Fruit fly (Drosophila melanogaster): ENCODE results near the gene Smg6.

Gene Smg6

DNA sequence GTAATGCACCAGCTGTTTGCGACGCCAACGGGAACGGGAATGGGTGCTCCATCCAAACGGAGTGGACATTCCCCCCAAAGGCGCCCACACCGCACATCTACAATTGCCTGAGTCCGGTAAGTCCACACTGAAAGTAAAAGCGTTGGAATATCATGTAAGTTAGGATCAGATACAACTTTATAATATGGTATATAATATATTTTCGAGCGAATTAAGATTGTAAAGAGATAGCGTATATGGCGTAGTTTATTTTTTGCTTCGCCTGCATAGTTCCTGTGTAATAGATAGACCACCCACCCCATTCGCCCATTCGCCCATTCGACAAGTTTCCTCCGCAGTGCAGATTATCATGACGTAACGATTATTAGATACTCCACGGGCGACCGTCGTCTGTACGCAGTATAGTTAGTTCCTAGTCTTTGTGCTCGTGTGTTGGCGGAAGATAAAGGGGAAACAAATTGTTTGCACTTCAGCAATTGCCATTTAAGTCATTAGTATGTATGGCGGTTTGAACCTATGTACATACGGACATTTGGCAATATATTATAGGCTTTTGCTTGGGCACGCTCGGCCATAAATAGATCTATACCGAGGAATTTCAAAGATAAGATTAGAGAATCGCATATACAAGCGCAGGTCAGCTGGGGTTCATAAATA is 18.3 kb upstream of the Smg6 start:
- TF ChIP-seq Chrac-16 (GFP tag; optimal IDR thresholded peaks at IDR 0.05): no peak
- peak in 1 of 2 experiments; percentile 7 for TF ChIP-seq Hr51 (GFP tag; optimal IDR thresholded peaks at IDR 0.05)
- peak; percentile 25; the same call in 1 of the 2 replicates for TF ChIP-seq Adf1 (GFP tag; IDR thresholded peaks at IDR 0.05)
- TF ChIP-seq E2f2 (GFP tag; IDR thresholded peaks at IDR 0.05): no peak
- no peak for TF ChIP-seq Mes4 (GFP tag; optimal IDR thresholded peaks at IDR 0.05)
- TF ChIP-seq mirr (GFP tag; optimal IDR thresholded peaks at IDR 0.05): peak; percentile 62
- no peak for TF ChIP-seq nom (GFP tag; optimal IDR thresholded peaks at IDR 0.05)
- TF ChIP-seq CG13123 (GFP tag; optimal IDR thresholded peaks at IDR 0.05): no peak
- no peak for TF ChIP-seq CG6689 (GFP tag; IDR thresholded peaks at IDR 0.05)
- TF ChIP-seq CG18764 (GFP tag; optimal IDR thresholded peaks at IDR 0.05): no peak
- no peak for TF ChIP-seq CG3838 (GFP tag; optimal IDR thresholded peaks at IDR 0.05)
- TF ChIP-seq Asciz (GFP tag; optimal IDR thresholded peaks at IDR 0.05): no peak
- no peak for TF ChIP-seq en (GFP tag; optimal IDR thresholded peaks at IDR 0.05)
- no peak for TF ChIP-seq CG17186 (GFP tag; optimal IDR thresholded peaks at IDR 0.05)
- no peak for TF ChIP-seq CG11504 (tag; optimal IDR thresholded peaks at IDR 0.05)
- no peak for TF ChIP-seq ind (GFP tag; optimal IDR thresholded peaks at IDR 0.05)
- TF ChIP-seq gsb (GFP tag; IDR thresholded peaks at IDR 0.05): no peak
- TF ChIP-seq CG7987 (GFP tag; optimal IDR thresholded peaks at IDR 0.05): no peak
- no peak for TF ChIP-seq Hr78 (GFP tag; optimal IDR thresholded peaks at IDR 0.05)
- TF ChIP-seq grau (tag; optimal IDR thresholded peaks at IDR 0.05): no peak
- no peak for TF ChIP-seq CG1647 (GFP tag; optimal IDR thresholded peaks at IDR 0.05)
- TF ChIP-seq ATbp (GFP tag; optimal IDR thresholded peaks at IDR 0.05): no peak
- TF ChIP-seq Doc2 (GFP tag; IDR thresholded peaks at IDR 0.05): no peak
- TF ChIP-seq CG32767 (GFP tag; IDR thresholded peaks at IDR 0.05): no peak
- TF ChIP-seq Dbx (GFP tag; IDR thresholded peaks at IDR 0.05): no peak
- TF ChIP-seq CG4730 (GFP tag; IDR thresholded peaks at IDR 0.05): no peak
- peak; percentile 77 for TF ChIP-seq exex (tag; optimal IDR thresholded peaks at IDR 0.05)
- TF ChIP-seq CG2889 (GFP tag; IDR thresholded peaks at IDR 0.05): no peak
- TF ChIP-seq bigmax (GFP tag; optimal IDR thresholded peaks at IDR 0.05): no peak
- no peak for TF ChIP-seq Lhr (GFP tag; optimal IDR thresholded peaks at IDR 0.05)
- TF ChIP-seq Rx (GFP tag; IDR thresholded peaks at IDR 0.05): no peak
- no peak; the same call in 2 of the 3 replicates for TF ChIP-seq ci (GFP tag; IDR thresholded peaks at IDR 0.05)
- no peak for TF ChIP-seq aop (GFP tag; IDR thresholded peaks at IDR 0.05)
- no peak for TF ChIP-seq CG12299 (tag; optimal IDR thresholded peaks at IDR 0.05)
- no peak for TF ChIP-seq vvl (GFP tag; IDR thresholded peaks at IDR 0.05)
- TF ChIP-seq sob (GFP tag; IDR thresholded peaks at IDR 0.05): no peak
- TF ChIP-seq BtbVII (GFP tag; optimal IDR thresholded peaks at IDR 0.05): no peak
- no peak for TF ChIP-seq CG15479 (GFP tag; optimal IDR thresholded peaks at IDR 0.05)
- no peak for TF ChIP-seq gcm (GFP tag; optimal IDR thresholded peaks at IDR 0.05)
- peak; percentile 16 for TF ChIP-seq PHDP (tag; optimal IDR thresholded peaks at IDR 0.05)
- no peak for TF ChIP-seq CG5245 (GFP tag; optimal IDR thresholded peaks at IDR 0.05)
- TF ChIP-seq Hmr (GFP tag; optimal IDR thresholded peaks at IDR 0.05): peak; percentile 43
- peak; percentile 3 for TF ChIP-seq sug (tag; optimal IDR thresholded peaks at IDR 0.05)
- TF ChIP-seq CG4282 (GFP tag; optimal IDR thresholded peaks at IDR 0.05): no peak
- TF ChIP-seq CG16863 (GFP tag; optimal IDR thresholded peaks at IDR 0.05): no peak
- no peak for TF ChIP-seq Atf6 (GFP tag; IDR thresholded peaks at IDR 0.05)
- peak; percentile 21 for TF ChIP-seq CG13624 (GFP tag; optimal IDR thresholded peaks at IDR 0.05)
- TF ChIP-seq Xrp1 (GFP tag; IDR thresholded peaks at IDR 0.05): no peak
- no peak for TF ChIP-seq CG1529 (GFP tag; optimal IDR thresholded peaks at IDR 0.05)
- TF ChIP-seq CTCF (GFP tag; optimal IDR thresholded peaks at IDR 0.05): no peak
- no peak for TF ChIP-seq CG12769 (tag; optimal IDR thresholded peaks at IDR 0.05)

Data from whole organism, embryonic.